Fruit fly (Drosophila melanogaster): ENCODE measurements around the gene CG4558.

CG4558 gene

dm6 chrX:6800726-6801296 is 48.8 kb upstream of the CG4558 start:
- no peak for TF ChIP-seq Dref (GFP tag; IDR thresholded peaks at IDR 0.05)
- TF ChIP-seq ase (GFP tag; IDR thresholded peaks at IDR 0.05), result no peak
- no peak for TF ChIP-seq wdn (GFP tag; IDR thresholded peaks at IDR 0.05)
- peak; percentile 43 for TF ChIP-seq lbe (GFP tag; optimal IDR thresholded peaks at IDR 0.05)
- peak; percentile 56 for TF ChIP-seq CG12659 (GFP tag; optimal IDR thresholded peaks at IDR 0.05)
- no peak for TF ChIP-seq hb (GFP tag; IDR thresholded peaks at IDR 0.05; ENCODE audit: partially characterized antibody)
- peak; percentile 29 for TF ChIP-seq Dek (tag; optimal IDR thresholded peaks at IDR 0.05)
- TF ChIP-seq CG11723 (GFP tag; optimal IDR thresholded peaks at IDR 0.05), result no peak
- no peak for TF ChIP-seq CG8944 (GFP tag; optimal IDR thresholded peaks at IDR 0.05)
- TF ChIP-seq CG4360 (GFP tag; IDR thresholded peaks at IDR 0.05), result no peak
- no peak for TF ChIP-seq CG33213 (GFP tag; optimal IDR thresholded peaks at IDR 0.05)
- no peak for TF ChIP-seq CG17385 (GFP tag; optimal IDR thresholded peaks at IDR 0.05)
- TF ChIP-seq nmo (GFP tag; optimal IDR thresholded peaks at IDR 0.05), result peak; percentile 24
- no peak for TF ChIP-seq CG9727 (GFP tag; optimal IDR thresholded peaks at IDR 0.05)
- no peak for TF ChIP-seq CG11247 (GFP tag; IDR thresholded peaks at IDR 0.05)
- TF ChIP-seq pho (GFP tag; optimal IDR thresholded peaks at IDR 0.05), result peak; percentile 8
- TF ChIP-seq Dip2 (GFP tag; IDR thresholded peaks at IDR 0.05), result no peak
- peak; percentile 46 for TF ChIP-seq vvl (GFP tag; IDR thresholded peaks at IDR 0.05)
- TF ChIP-seq ro (GFP tag; IDR thresholded peaks at IDR 0.05), result no peak
- TF ChIP-seq Six4 (GFP tag; optimal IDR thresholded peaks at IDR 0.05), result peak; percentile 9
- TF ChIP-seq CG11093 (GFP tag; IDR thresholded peaks at IDR 0.05), result no peak
- peak; percentile 18; the same call in 1 of the 2 replicates for TF ChIP-seq MBD-R2 (GFP tag; IDR thresholded peaks at IDR 0.05)
- TF ChIP-seq Taf1 (GFP tag; IDR thresholded peaks at IDR 0.05), result no peak
- no peak for TF ChIP-seq HLH54F (GFP tag; optimal IDR thresholded peaks at IDR 0.05)
- peak; percentile 62 for TF ChIP-seq CG12391 (tag; optimal IDR thresholded peaks at IDR 0.05)
- peak; percentile 67 for TF ChIP-seq CG17328 (GFP tag; IDR thresholded peaks at IDR 0.05)
- TF ChIP-seq CG17612 (GFP tag; IDR thresholded peaks at IDR 0.05), result no peak
- peak; percentile 93 for TF ChIP-seq row (GFP tag; IDR thresholded peaks at IDR 0.05)
- no peak for TF ChIP-seq MESR4 (GFP tag; optimal IDR thresholded peaks at IDR 0.05)
- no peak for TF ChIP-seq nerfin-2 (GFP tag; IDR thresholded peaks at IDR 0.05; ENCODE audit: partially characterized antibody)
- TF ChIP-seq CG11695 (GFP tag; IDR thresholded peaks at IDR 0.05), result 0 out of 3 replicates have a peak, but pooled peaks have one; percentile 6
- TF ChIP-seq Ada2b (GFP tag; IDR thresholded peaks at IDR 0.05), result peak; percentile 37; the same call in 1 of the 2 replicates
- TF ChIP-seq run (tag; optimal IDR thresholded peaks at IDR 0.05), result no peak
- TF ChIP-seq fd3F (GFP tag; optimal IDR thresholded peaks at IDR 0.05), result no peak
- TF ChIP-seq zen2 (GFP tag; IDR thresholded peaks at IDR 0.05; ENCODE audit: partially characterized antibody), result no peak
- no peak for TF ChIP-seq Camta (GFP tag; optimal IDR thresholded peaks at IDR 0.05)
- TF ChIP-seq sc (optimal IDR thresholded peaks at IDR 0.05), result no peak
- no peak for TF ChIP-seq sc (GFP tag; optimal IDR thresholded peaks at IDR 0.05)
- peak; percentile 46 for TF ChIP-seq Xbp1 (GFP tag; optimal IDR thresholded peaks at IDR 0.05)
- TF ChIP-seq zfh1 (GFP tag; IDR thresholded peaks at IDR 0.05), result no peak
- peak; percentile 24 for TF ChIP-seq CG6683 (GFP tag; optimal IDR thresholded peaks at IDR 0.05)
- no peak for TF ChIP-seq CG8359 (GFP tag; optimal IDR thresholded peaks at IDR 0.05; ENCODE audit: borderline replicate concordance)
- TF ChIP-seq disco-r (GFP tag; optimal IDR thresholded peaks at IDR 0.05), result no peak
- TF ChIP-seq Poxn (GFP tag; IDR thresholded peaks at IDR 0.05), result no peak
- peak; percentile 16; the same call in 1 of the 3 replicates for TF ChIP-seq tgo (GFP tag; IDR thresholded peaks at IDR 0.05)
- TF ChIP-seq CG8924 (tag; optimal IDR thresholded peaks at IDR 0.05), result peak; percentile 12
- no peak for TF ChIP-seq jumu (GFP tag; optimal IDR thresholded peaks at IDR 0.05)
- TF ChIP-seq slou (GFP tag; optimal IDR thresholded peaks at IDR 0.05), result no peak
- no peak for TF ChIP-seq Hey (tag; optimal IDR thresholded peaks at IDR 0.05)
- no peak for TF ChIP-seq dmrt11E (tag; optimal IDR thresholded peaks at IDR 0.05)
- TF ChIP-seq YL-1 (GFP tag; optimal IDR thresholded peaks at IDR 0.05), result no peak

Measured in whole organism, embryonic.